Fruit fly (Drosophila melanogaster) whole organism, embryonic: ENCODE results near the gene CG42758.
A peak's percentile ranks its signal among the peaks of the same experiment; 100 is the strongest.

ENCODE experiments used
- Awh ChIP-seq: fragments of 200-800 bp; sonication (Bioruptor generic); IDR thresholded peaks from 2 replicates; pipeline ENCODE4, ENCODE4 v1.3.6; 2022; ENCODE audit warnings: missing biosample characterization, missing genetic modification characterization
- BtbVII ChIP-seq: fragments of 200-800 bp; sonication (Bioruptor generic); optimal IDR thresholded peaks from 3 replicates; lab custom pipeline; 2017; ENCODE audit warnings: missing biosample characterization, mild to moderate bottlenecking, missing genetic modification characterization
- CG10654 ChIP-seq: fragments of 200-800 bp; sonication (Bioruptor generic); optimal IDR thresholded peaks from 2 replicates; lab custom pipeline; 2016; ENCODE audit warnings: missing biosample characterization, missing genetic modification characterization
- CG11695 ChIP-seq: fragments of 200-800 bp; sonication (Bioruptor generic); IDR thresholded peaks from 3 replicates; pipeline ENCODE4 v1.3.6; 2022; ENCODE audit warnings: missing biosample characterization, missing genetic modification characterization
- CG13624 ChIP-seq: fragments of 200-800 bp; sonication (Bioruptor generic); optimal IDR thresholded peaks from 2 replicates; lab custom pipeline; 2016; ENCODE audit warnings: missing biosample characterization, missing genetic modification characterization
- CG13894 ChIP-seq: fragments of 200-800 bp; sonication (Bioruptor generic); optimal IDR thresholded peaks from 3 replicates; lab custom pipeline; 2018; ENCODE audit warnings: missing biosample characterization, mild to moderate bottlenecking, missing genetic modification characterization, moderate library complexity
- CG15479 ChIP-seq: fragments of 200-800 bp; sonication (Bioruptor generic); optimal IDR thresholded peaks from 3 replicates; lab custom pipeline; 2019; ENCODE audit warnings: missing biosample characterization, mild to moderate bottlenecking, missing genetic modification characterization, moderate library complexity
- CG1603 ChIP-seq: fragments of 200-800 bp; sonication (Bioruptor generic); optimal IDR thresholded peaks from 2 replicates; lab custom pipeline; 2019; ENCODE audit warnings: missing biosample characterization, mild to moderate bottlenecking, missing genetic modification characterization, moderate library complexity
- CG2199 ChIP-seq: fragments of 200-800 bp; sonication (Bioruptor generic); IDR thresholded peaks from 3 replicates; pipeline ENCODE4 v1.3.6; 2022; ENCODE audit warnings: missing biosample characterization, missing genetic modification characterization
- CG34422 ChIP-seq: fragments of 200-800 bp; sonication (Bioruptor generic); IDR thresholded peaks from 3 replicates; pipeline ENCODE4 v1.3.6; 2022; ENCODE audit warnings: missing biosample characterization, missing genetic modification characterization
- CG4360 ChIP-seq: fragments of 200-800 bp; sonication (Bioruptor generic); IDR thresholded peaks from 2 replicates; pipeline ENCODE4 v1.3.6; 2022; ENCODE audit warnings: missing biosample characterization, missing genetic modification characterization
- CG4424 ChIP-seq: fragments of 200-800 bp; sonication (Bioruptor generic); optimal IDR thresholded peaks from 3 replicates; lab custom pipeline; 2016; ENCODE audit warnings: missing biosample characterization, missing genetic modification characterization
- CG7987 ChIP-seq: fragments of 200-800 bp; sonication (Bioruptor generic); optimal IDR thresholded peaks from 2 replicates; lab custom pipeline; 2018; ENCODE audit warnings: missing biosample characterization, mild to moderate bottlenecking, missing genetic modification characterization, moderate library complexity
- CG8388 ChIP-seq: fragments of 200-800 bp; sonication (Bioruptor generic); optimal IDR thresholded peaks from 2 replicates; lab custom pipeline; 2019; ENCODE audit warnings: missing biosample characterization, mild to moderate bottlenecking, missing genetic modification characterization, moderate library complexity
- CG8765 ChIP-seq: fragments of 200-800 bp; sonication (Bioruptor generic); IDR thresholded peaks from 2 replicates; pipeline ENCODE4 v1.3.6; 2022; ENCODE audit warnings: missing biosample characterization, missing genetic modification characterization
- CG9797 ChIP-seq: fragments of 200-800 bp; sonication (Bioruptor generic); optimal IDR thresholded peaks from 3 replicates; lab custom pipeline; 2018; ENCODE audit warnings: missing biosample characterization, mild to moderate bottlenecking, missing genetic modification characterization
- Drgx ChIP-seq: fragments of 200-800 bp; sonication (Bioruptor generic); IDR thresholded peaks from 2 replicates; pipeline ENCODE4 v1.3.6; 2022; ENCODE audit warnings: missing biosample characterization, missing genetic modification characterization
- E2f1 ChIP-seq: fragments of 200-800 bp; sonication (Bioruptor generic); IDR thresholded peaks from 2 replicates; pipeline ENCODE4 v1.3.6; 2022; ENCODE audit warnings: missing biosample characterization, missing genetic modification characterization
- Ets97D ChIP-seq: fragments of 200-800 bp; sonication (Bioruptor generic); optimal IDR thresholded peaks from 3 replicates; lab custom pipeline; 2016; ENCODE audit warnings: missing biosample characterization, missing genetic modification characterization
- Hey ChIP-seq: fragments of 200-800 bp; sonication (Bioruptor generic); optimal IDR thresholded peaks from 3 replicates; lab custom pipeline; 2018; ENCODE audit warnings: missing biosample characterization, mild to moderate bottlenecking, missing genetic modification characterization
- Hr3 ChIP-seq: fragments of 200-800 bp; sonication (Bioruptor generic); optimal IDR thresholded peaks from 3 replicates; lab custom pipeline; 2016; ENCODE audit warnings: missing biosample characterization, missing genetic modification characterization
- Hsf ChIP-seq: fragments of 200-800 bp; sonication (Bioruptor generic); optimal IDR thresholded peaks from 3 replicates; lab custom pipeline; 2016; ENCODE audit warnings: missing biosample characterization, missing genetic modification characterization
- Med ChIP-seq: fragments of 200-800 bp; sonication (Bioruptor generic); peaks from one replicate; lab custom pipeline; 2016; ENCODE audit warnings: missing biosample characterization, missing genetic modification characterization, mild to moderate bottlenecking, inconsistent platforms, moderate library complexity
- Mes4 ChIP-seq: fragments of 200-800 bp; sonication (Bioruptor generic); optimal IDR thresholded peaks from 2 replicates; lab custom pipeline; 2016; ENCODE audit warnings: missing biosample characterization, missing genetic modification characterization
- Oli ChIP-seq: fragments of 200-800 bp; sonication (Bioruptor generic); optimal IDR thresholded peaks from 2 replicates; lab custom pipeline; 2018; ENCODE audit warnings: missing biosample characterization, mild to moderate bottlenecking, missing genetic modification characterization, moderate library complexity
- Scr ChIP-seq: fragments of 200-800 bp; sonication (Bioruptor generic); IDR thresholded peaks from 2 replicates; pipeline ENCODE4 v1.3.6; 2022; ENCODE audit warnings: missing biosample characterization, missing genetic modification characterization; ENCODE audit not compliant: partially characterized antibody
- Trl ChIP-seq, 3 experiments: fragments of >200 bp in 2 of 3; fragments of 200-800 bp in 1 of 3; sonication (Bioruptor generic) in 1 of 3; optimal IDR thresholded peaks; 2 replicates in 1 of 3; 3 replicates in 2 of 3; lab custom pipeline; 2016 to 2017; ENCODE audit warnings: missing biosample characterization in 1 of 3, missing genetic modification characterization in 1 of 3
- Xrp1 ChIP-seq: fragments of 200-800 bp; sonication (Bioruptor generic); IDR thresholded peaks from 2 replicates; pipeline ENCODE4 v1.3.6; 2022; ENCODE audit warnings: missing biosample characterization, missing genetic modification characterization
- aop ChIP-seq: fragments of 200-800 bp; sonication (Bioruptor generic); IDR thresholded peaks from 2 replicates; pipeline ENCODE4 v1.3.6; 2022; ENCODE audit warnings: missing biosample characterization, missing genetic modification characterization
- az2 ChIP-seq: fragments of 200-800 bp; sonication (Bioruptor generic); optimal IDR thresholded peaks from 3 replicates; lab custom pipeline; 2016; ENCODE audit warnings: missing biosample characterization, missing genetic modification characterization
- bowl ChIP-seq: fragments of 200-800 bp; sonication (Bioruptor generic); IDR thresholded peaks from 2 replicates; pipeline ENCODE4 v1.3.6; 2022; ENCODE audit warnings: missing biosample characterization, missing genetic modification characterization
- bsh ChIP-seq, 2 experiments: fragments of 200-800 bp; sonication (Bioruptor generic); optimal IDR thresholded peaks; 2 replicates each; lab custom pipeline; 2017 to 2018; ENCODE audit warnings: mild to moderate bottlenecking in 2 of 2, missing biosample characterization in 2 of 2, missing genetic modification characterization in 2 of 2, moderate library complexity in 1 of 2
- chif ChIP-seq, 2 experiments: fragments of 200-800 bp; sonication (Bioruptor generic); optimal IDR thresholded peaks; 3 replicates each; lab custom pipeline; 2016; ENCODE audit warnings: missing biosample characterization in 2 of 2, missing genetic modification characterization in 2 of 2
- ci ChIP-seq: fragments of 200-800 bp; sonication (Bioruptor generic); IDR thresholded peaks from 3 replicates; pipeline ENCODE4 v1.3.6; 2022; ENCODE audit warnings: missing biosample characterization, missing genetic modification characterization
- da ChIP-seq: fragments of 200-800 bp; sonication (Bioruptor generic); optimal IDR thresholded peaks from 2 replicates; lab custom pipeline; 2016; ENCODE audit warnings: missing biosample characterization, missing genetic modification characterization
- dmrt11E ChIP-seq: fragments of 200-800 bp; sonication (Bioruptor generic); optimal IDR thresholded peaks from 3 replicates; lab custom pipeline; 2018; ENCODE audit warnings: missing biosample characterization, mild to moderate bottlenecking, missing genetic modification characterization, moderate library complexity
- dmrt99B ChIP-seq: fragments of 200-800 bp; sonication (Bioruptor generic); optimal IDR thresholded peaks from 2 replicates; lab custom pipeline; 2018; ENCODE audit warnings: missing biosample characterization, mild to moderate bottlenecking, missing genetic modification characterization, moderate library complexity
- en ChIP-seq: fragments of 200-800 bp; sonication (Bioruptor generic); optimal IDR thresholded peaks from 2 replicates; lab custom pipeline; 2016; ENCODE audit warnings: missing biosample characterization, missing genetic modification characterization
- eve ChIP-seq, 2 experiments: fragments of >200 bp; optimal IDR thresholded peaks; 2 replicates each; lab custom pipeline; 2017; ENCODE audit warnings: missing biosample characterization in 2 of 2, missing genetic modification characterization in 2 of 2
- grau ChIP-seq: fragments of 200-800 bp; optimal IDR thresholded peaks from 3 replicates; lab custom pipeline; 2019; ENCODE audit warnings: missing biosample characterization, mild to moderate bottlenecking, missing genetic modification characterization, moderate library complexity
- gsb-n ChIP-seq: fragments of 200-800 bp; sonication (Bioruptor generic); optimal IDR thresholded peaks from 3 replicates; lab custom pipeline; 2018; ENCODE audit warnings: missing biosample characterization, mild to moderate bottlenecking, missing genetic modification characterization
- lola ChIP-seq, 3 experiments: fragments of >200 bp in 2 of 3; fragments of 200-800 bp in 1 of 3; sonication (Bioruptor generic) in 1 of 3; optimal IDR thresholded peaks; 2 replicates each; lab custom pipeline; 2017 to 2019; ENCODE audit warnings: missing biosample characterization in 3 of 3, missing genetic modification characterization in 3 of 3, mild to moderate bottlenecking in 1 of 3, moderate library complexity in 1 of 3
- p53 ChIP-seq: fragments of 200-800 bp; sonication (Bioruptor generic); optimal IDR thresholded peaks from 2 replicates; lab custom pipeline; 2016; ENCODE audit warnings: missing biosample characterization, missing genetic modification characterization
- pb ChIP-seq: fragments of 200-800 bp; sonication (Bioruptor generic); optimal IDR thresholded peaks from 3 replicates; lab custom pipeline; 2016; ENCODE audit warnings: missing biosample characterization, missing genetic modification characterization
- sens ChIP-seq: fragments of 200-800 bp; sonication (Bioruptor generic); peaks from one replicate; lab custom pipeline; 2016; ENCODE audit warnings: missing biosample characterization, missing genetic modification characterization
- ttk ChIP-seq: fragments of 200-800 bp; sonication (Bioruptor generic); IDR thresholded peaks from 2 replicates; pipeline ENCODE4 v2.1.2; 2022; ENCODE audit warnings: missing biosample characterization, missing genetic modification characterization
- vnd ChIP-seq: fragments of 200-800 bp; sonication (Bioruptor generic); IDR thresholded peaks from 3 replicates; pipeline ENCODE4 v1.3.6; 2022; ENCODE audit warnings: missing biosample characterization, missing genetic modification characterization; ENCODE audit not compliant: partially characterized antibody
- wek ChIP-seq: fragments of 200-800 bp; sonication (Bioruptor generic); optimal IDR thresholded peaks from 3 replicates; lab custom pipeline; 2018; ENCODE audit warnings: missing biosample characterization, mild to moderate bottlenecking, missing genetic modification characterization, moderate library complexity
- z ChIP-seq: fragments of 200-800 bp; sonication (Bioruptor generic); IDR thresholded peaks from 3 replicates; pipeline ENCODE4 v1.3.6; 2022; ENCODE audit warnings: missing biosample characterization, missing genetic modification characterization

Gene CG42758

dm6 chr3L:14552041-14552924, 15.0 kb upstream of the CG42758 start (continued):
- TF ChIP-seq CG15479 (GFP tag; lab: Kevin White, UChicago) (no peak), CG2199 (peak; percentile 95), Awh (GFP tag; lab: Robert Waterston, UW) (peak; percentile 93), wek (no peak), sens (GFP tag; lab: Kevin White, UChicago) (peak; percentile 68), BtbVII (GFP tag; lab: Kevin White, UChicago) (no peak), ci (GFP tag; lab: Robert Waterston, UW) (peak; percentile 36; the same call in 1 of the 3 replicates), CG34422 (GFP tag; lab: Robert Waterston, UW) (peak; percentile 45; the same call in 1 of the 3 replicates), z (GFP tag; lab: Robert Waterston, UW) (peak; percentile 97), gsb-n (peak; percentile 35), bowl (GFP tag; lab: Robert Waterston, UW) (no peak), en (GFP tag; lab: Kevin White, UChicago) (no peak), Med (GFP tag; lab: Kevin White, UChicago) (peak; percentile 15), CG13624 (no peak), Xrp1 (GFP tag; lab: Robert Waterston, UW) (no peak)

DNA sequence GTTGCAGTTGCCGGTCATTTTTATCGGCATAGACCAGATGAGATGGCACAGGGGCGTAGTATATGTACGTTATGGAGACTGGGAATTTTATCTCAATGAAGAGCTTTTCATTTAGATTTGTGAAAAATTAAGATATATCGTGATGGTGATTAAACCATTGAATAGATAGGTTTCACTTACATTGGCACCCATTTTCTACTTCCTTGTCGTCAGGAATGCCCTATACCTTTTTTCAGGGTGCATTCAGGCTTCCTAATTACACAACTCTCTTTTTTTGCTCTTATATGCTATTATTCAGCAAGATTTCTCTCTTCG, 14.4 kb upstream of the CG42758 start:
- TF ChIP-seq CG4360 (GFP tag; lab: Robert Waterston, UW) = no peak
- no peak for TF ChIP-seq p53 (GFP tag; lab: Kevin White, UChicago)
- TF ChIP-seq ttk (GFP tag; lab: Robert Waterston, UW) = no peak
- no peak for TF ChIP-seq CG9797 (GFP tag; lab: Kevin White, UChicago)
- TF ChIP-seq dmrt99B (tag; lab: Kevin White, UChicago) = peak; percentile 13
- TF ChIP-seq CG7987 = no peak
- peak; percentile 6 for TF ChIP-seq Hsf (GFP tag; lab: Kevin White, UChicago)
- TF ChIP-seq eve (GFP tag; optimal IDR thresholded peaks at IDR 0.05; lab: Kevin White, UChicago) = peak in 1 of 2 experiments; percentile 34
- TF ChIP-seq az2 = no peak
- no peak for TF ChIP-seq grau (tag; lab: Kevin White, UChicago)
- peak; percentile 11 for TF ChIP-seq CG8388 (GFP tag; lab: Kevin White, UChicago)
- TF ChIP-seq dmrt11E (tag; lab: Kevin White, UChicago) = peak; percentile 65
- TF ChIP-seq Hr3 = no peak
- TF ChIP-seq CG4424 (GFP tag; lab: Kevin White, UChicago) = no peak
- no peak for TF ChIP-seq CG10654 (GFP tag; lab: Kevin White, UChicago)
- no peak for TF ChIP-seq aop (GFP tag; lab: Robert Waterston, UW)
- no peak for TF ChIP-seq E2f1
- TF ChIP-seq Ets97D = no peak
- TF ChIP-seq da = no peak
- TF ChIP-seq Trl (optimal IDR thresholded peaks at IDR 0.05; lab: Kevin White, UChicago) = no peak
- TF ChIP-seq Trl (GFP tag; optimal IDR thresholded peaks at IDR 0.05; lab: Kevin White, UChicago) = peak; percentile 4
- no peak for TF ChIP-seq CG8765 (GFP tag; lab: Robert Waterston, UW)
- TF ChIP-seq CG1603 = peak; percentile 49
- peak; percentile 15 for TF ChIP-seq Oli (tag; lab: Kevin White, UChicago)
- TF ChIP-seq CG13894 (tag; lab: Kevin White, UChicago) = no peak
- peak in 1 of 2 experiments; percentile 48 for TF ChIP-seq chif (GFP tag; optimal IDR thresholded peaks at IDR 0.05; lab: Kevin White, UChicago)
- TF ChIP-seq Drgx (GFP tag; lab: Robert Waterston, UW) = peak; percentile 93
- TF ChIP-seq vnd (GFP tag; lab: Robert Waterston, UW) = no peak
- no peak for TF ChIP-seq CG11695 (GFP tag; lab: Robert Waterston, UW)
- TF ChIP-seq Scr (GFP tag; lab: Robert Waterston, UW) = no peak
- TF ChIP-seq pb = no peak
- TF ChIP-seq Hey (tag; lab: Kevin White, UChicago) = no peak
- TF ChIP-seq lola (GFP tag; optimal IDR thresholded peaks at IDR 0.05; lab: Kevin White, UChicago) = peak in 1 of 3 experiments; percentile 29
- peak; percentile 37 to 94 for TF ChIP-seq bsh (GFP tag; optimal IDR thresholded peaks at IDR 0.05; lab: Kevin White, UChicago)
- no peak for TF ChIP-seq Mes4 (GFP tag; lab: Kevin White, UChicago)
